Worm (Caenorhabditis elegans) whole organism, L3 larva: Measurements from ENCODE around the gene F42H10.2.

Source experiments
- ceh-16 ChIP-seq: sonication (generic microtip); optimal IDR thresholded peaks from 2 replicates; lab custom pipeline; 2017; ENCODE audit warnings: missing biosample characterization, missing genetic modification characterization
- ceh-82 ChIP-seq: fragments of 150-350 bp; optimal IDR thresholded peaks from 2 replicates; lab custom pipeline; 2014; ENCODE audit warnings: missing biosample characterization, missing genetic modification characterization
- egl-5 ChIP-seq: fragments of 150-350 bp; optimal IDR thresholded peaks from 2 replicates; lab custom pipeline; 2017; ENCODE audit warnings: missing biosample characterization, missing genetic modification reagents, missing genetic modification characterization, inconsistent platforms
- nhr-12 ChIP-seq: fragments of 150-350 bp; optimal IDR thresholded peaks from 2 replicates; lab custom pipeline; 2014; ENCODE audit warnings: missing biosample characterization, missing genetic modification characterization
- sea-2 ChIP-seq: fragments of 150-350 bp; sonication (generic microtip); optimal IDR thresholded peaks from 4 replicates; lab custom pipeline; 2014; ENCODE audit warnings: missing biosample characterization, missing genetic modification reagents, missing genetic modification characterization
- skn-1 ChIP-seq: fragments of 150-350 bp; optimal IDR thresholded peaks from 2 replicates; lab custom pipeline; 2014; ENCODE audit warnings: missing biosample characterization, missing genetic modification characterization
- snpc-4 ChIP-seq: fragments of 150-350 bp; optimal IDR thresholded peaks from 2 replicates; lab custom pipeline; 2014; ENCODE audit warnings: missing biosample characterization, missing genetic modification characterization
- unc-62 ChIP-seq: fragments of 150-350 bp; sonication (generic microtip); optimal IDR thresholded peaks from 4 replicates; lab custom pipeline; 2014; ENCODE audit warnings: missing biosample characterization, missing genetic modification reagents, missing genetic modification characterization
- ztf-11 ChIP-seq: fragments of 150-350 bp; optimal IDR thresholded peaks from 2 replicates; lab custom pipeline; 2014; ENCODE audit warnings: missing biosample characterization, missing genetic modification characterization

- no peak for TF ChIP-seq snpc-4 (tag; lab: Kevin White, UChicago)
- no peak for TF ChIP-seq egl-5
- no peak for TF ChIP-seq sea-2 (GFP tag; lab: Kevin White, UChicago)
- no peak for TF ChIP-seq ceh-16 (tag; lab: Kevin White, UChicago)
- no peak for TF ChIP-seq skn-1 (tag; lab: Kevin White, UChicago)
- TF ChIP-seq nhr-12 (tag; lab: Kevin White, UChicago) = no peak
- no peak for TF ChIP-seq unc-62 (GFP tag; lab: Kevin White, UChicago)
- TF ChIP-seq ztf-11 (tag; lab: Kevin White, UChicago) = no peak
- TF ChIP-seq ceh-82 (tag; lab: Kevin White, UChicago) = no peak
These were observed 45.9 kb upstream of the F42H10.2 start for ce11 chrIII:8444433-8445090.
